Worm (Caenorhabditis elegans): ENCODE measurements around the gene pph-4.2.

- TF ChIP-seq unc-62 (GFP tag; optimal IDR thresholded peaks at IDR 0.05), result no peak
- TF ChIP-seq fos-1 (tag; optimal IDR thresholded peaks at IDR 0.05), result no peak
- no peak for TF ChIP-seq nhr-237 (tag; optimal IDR thresholded peaks at IDR 0.05)
- no peak for TF ChIP-seq fkh-10 (GFP tag; optimal IDR thresholded peaks at IDR 0.05)
- TF ChIP-seq egl-27 (tag; optimal IDR thresholded peaks at IDR 0.05), result no peak
- no peak for TF ChIP-seq nhr-28 (tag; optimal IDR thresholded peaks at IDR 0.05)
- TF ChIP-seq hmg-11 (tag; optimal IDR thresholded peaks at IDR 0.05), result no peak
- no peak for TF ChIP-seq pha-4 (tag; optimal IDR thresholded peaks at IDR 0.05)
- no peak for TF ChIP-seq nhr-76 (tag; optimal IDR thresholded peaks at IDR 0.05)
- no peak for TF ChIP-seq nhr-25 (tag; optimal IDR thresholded peaks at IDR 0.05)
- no peak for TF ChIP-seq nhr-77 (tag; optimal IDR thresholded peaks at IDR 0.05)
- TF ChIP-seq mdl-1 (tag; optimal IDR thresholded peaks at IDR 0.05), result no peak
- TF ChIP-seq fkh-2 (tag; optimal IDR thresholded peaks at IDR 0.05), result no peak
These were observed 1.4 kb downstream of the pph-4.2 start for ce11 chrIII:12375614-12376013.

All from whole organism, L3 larva.